Fruit fly (Drosophila melanogaster) whole organism, embryonic: ENCODE results near the gene Mur2B.
A peak's percentile ranks its signal among the peaks of the same experiment; 100 is the strongest.

Experiments
- Atf6 ChIP-seq: fragments of 200-800 bp; sonication (Bioruptor generic); IDR thresholded peaks from 2 replicates; pipeline ENCODE4 v1.3.6; 2022; ENCODE audit warnings: missing biosample characterization, missing genetic modification characterization
- C15 ChIP-seq: fragments of 200-800 bp; sonication (Bioruptor generic); IDR thresholded peaks from 3 replicates; pipeline ENCODE4 v1.3.6; 2022; ENCODE audit warnings: missing biosample characterization, missing genetic modification characterization
- CG10565 ChIP-seq: fragments of 200-800 bp; sonication (Bioruptor generic); optimal IDR thresholded peaks from 3 replicates; lab custom pipeline; 2016; ENCODE audit warnings: missing biosample characterization, mild to moderate bottlenecking, missing genetic modification characterization
- CG11247 ChIP-seq: fragments of 200-800 bp; sonication (Bioruptor generic); IDR thresholded peaks from 2 replicates; pipeline ENCODE4 v1.3.6; 2022; ENCODE audit warnings: missing biosample characterization, missing genetic modification characterization
- CG12071 ChIP-seq: fragments of 200-800 bp; sonication (Bioruptor generic); optimal IDR thresholded peaks from 3 replicates; lab custom pipeline; 2018; ENCODE audit warnings: missing biosample characterization, mild to moderate bottlenecking, missing genetic modification characterization
- CG12104 ChIP-seq: fragments of 200-800 bp; sonication (Bioruptor generic); optimal IDR thresholded peaks from 3 replicates; lab custom pipeline; 2016; ENCODE audit warnings: missing biosample characterization, missing genetic modification characterization
- CG15073 ChIP-seq: fragments of 200-800 bp; sonication (Bioruptor generic); optimal IDR thresholded peaks from 2 replicates; lab custom pipeline; 2016; ENCODE audit warnings: missing biosample characterization, missing genetic modification characterization
- CG1602 ChIP-seq: fragments of 200-800 bp; sonication (Bioruptor generic); optimal IDR thresholded peaks from 3 replicates; lab custom pipeline; 2016; ENCODE audit warnings: missing biosample characterization, missing genetic modification characterization
- CG17802 ChIP-seq: fragments of 200-800 bp; sonication (Bioruptor generic); optimal IDR thresholded peaks from 2 replicates; lab custom pipeline; 2018; ENCODE audit warnings: missing biosample characterization, mild to moderate bottlenecking, missing genetic modification characterization, moderate library complexity
- CG2116 ChIP-seq: fragments of 200-800 bp; sonication (Bioruptor generic); optimal IDR thresholded peaks from 3 replicates; lab custom pipeline; 2018; ENCODE audit warnings: missing biosample characterization, mild to moderate bottlenecking, missing genetic modification characterization
- CG2199 ChIP-seq: fragments of 200-800 bp; sonication (Bioruptor generic); IDR thresholded peaks from 3 replicates; pipeline ENCODE4 v1.3.6; 2022; ENCODE audit warnings: missing biosample characterization, missing genetic modification characterization
- CG3281 ChIP-seq: fragments of 200-800 bp; sonication (Bioruptor generic); optimal IDR thresholded peaks from 3 replicates; lab custom pipeline; 2017; ENCODE audit warnings: missing biosample characterization, mild to moderate bottlenecking, missing genetic modification characterization
- CG34422 ChIP-seq: fragments of 200-800 bp; sonication (Bioruptor generic); IDR thresholded peaks from 3 replicates; pipeline ENCODE4 v1.3.6; 2022; ENCODE audit warnings: missing biosample characterization, missing genetic modification characterization
- CG43689 ChIP-seq: fragments of 200-800 bp; sonication (Bioruptor generic); IDR thresholded peaks from 2 replicates; pipeline ENCODE4 v1.3.6; 2022; ENCODE audit warnings: missing biosample characterization, missing genetic modification characterization
- CG4617 ChIP-seq: fragments of 200-800 bp; sonication (Bioruptor generic); optimal IDR thresholded peaks from 3 replicates; lab custom pipeline; 2016; ENCODE audit warnings: missing biosample characterization, missing genetic modification characterization, borderline replicate concordance
- CG5953 ChIP-seq: fragments of 200-800 bp; sonication (Bioruptor generic); IDR thresholded peaks from 2 replicates; pipeline ENCODE4 v1.3.6; 2022; ENCODE audit warnings: missing biosample characterization, missing genetic modification characterization
- CG7928 ChIP-seq: fragments of 200-800 bp; sonication (Bioruptor generic); optimal IDR thresholded peaks from 2 replicates; lab custom pipeline; 2017; ENCODE audit warnings: missing biosample characterization, mild to moderate bottlenecking, missing genetic modification characterization
- CG9727 ChIP-seq: fragments of 200-800 bp; sonication (Bioruptor generic); optimal IDR thresholded peaks from 3 replicates; lab custom pipeline; 2017; ENCODE audit warnings: missing biosample characterization, mild to moderate bottlenecking, missing genetic modification characterization
- D19B ChIP-seq: fragments of 200-800 bp; sonication (Bioruptor generic); optimal IDR thresholded peaks from 2 replicates; lab custom pipeline; 2017; ENCODE audit warnings: missing biosample characterization, mild to moderate bottlenecking, missing genetic modification characterization
- Dad ChIP-seq: fragments of 200-800 bp; sonication (Bioruptor generic); optimal IDR thresholded peaks from 3 replicates; lab custom pipeline; 2016; ENCODE audit warnings: missing biosample characterization, missing genetic modification characterization
- Dbx ChIP-seq: fragments of 200-800 bp; sonication (Bioruptor generic); IDR thresholded peaks from 3 replicates; pipeline ENCODE4 v1.3.6; 2022; ENCODE audit warnings: missing biosample characterization, missing genetic modification characterization
- Deaf1 ChIP-seq: fragments of 200-800 bp; optimal IDR thresholded peaks from 3 replicates; lab custom pipeline; 2019; ENCODE audit warnings: missing biosample characterization, mild to moderate bottlenecking, missing genetic modification characterization, moderate library complexity
- Elba2 ChIP-seq: fragments of 200-800 bp; sonication (Bioruptor generic); optimal IDR thresholded peaks from 3 replicates; lab custom pipeline; 2016; ENCODE audit warnings: missing biosample characterization, missing genetic modification characterization
- GATAe ChIP-seq: fragments of 200-800 bp; sonication (Bioruptor generic); conservative IDR thresholded peaks from 2 replicates; pipeline ENCODE4 v1.3.6; 2022; ENCODE audit warnings: missing biosample characterization, missing genetic modification characterization
- Meics ChIP-seq: fragments of 200-800 bp; sonication (Bioruptor generic); optimal IDR thresholded peaks from 2 replicates; lab custom pipeline; 2017; ENCODE audit warnings: missing biosample characterization, mild to moderate bottlenecking, missing genetic modification characterization
- NK7.1 ChIP-seq: fragments of 200-800 bp; sonication (Bioruptor generic); optimal IDR thresholded peaks from 3 replicates; lab custom pipeline; 2016; ENCODE audit warnings: missing biosample characterization, missing genetic modification characterization
- NfI ChIP-seq: fragments of 200-800 bp; sonication (Bioruptor generic); optimal IDR thresholded peaks from 3 replicates; lab custom pipeline; 2018; ENCODE audit warnings: missing biosample characterization, mild to moderate bottlenecking, missing genetic modification characterization, moderate library complexity
- Sox100B ChIP-seq: fragments of 200-800 bp; sonication (Bioruptor generic); optimal IDR thresholded peaks from 3 replicates; lab custom pipeline; 2018; ENCODE audit warnings: missing biosample characterization, mild to moderate bottlenecking, missing genetic modification characterization
- Tbp ChIP-seq: fragments of >200 bp; optimal IDR thresholded peaks from 2 replicates; lab custom pipeline; 2018; ENCODE audit warnings: missing biosample characterization, missing genetic modification characterization
- abd-A ChIP-seq: fragments of 200-800 bp; sonication (Bioruptor generic); optimal IDR thresholded peaks from 3 replicates; lab custom pipeline; 2019; ENCODE audit warnings: missing biosample characterization, mild to moderate bottlenecking, missing genetic modification characterization, moderate library complexity
- amos ChIP-seq: fragments of 200-800 bp; sonication (Bioruptor generic); IDR thresholded peaks from 2 replicates; pipeline ENCODE4 v1.3.6; 2022; ENCODE audit warnings: missing biosample characterization, missing genetic modification characterization; ENCODE audit not compliant: partially characterized antibody
- ash1 ChIP-seq: fragments of 200-800 bp; sonication (Bioruptor generic); optimal IDR thresholded peaks from 2 replicates; lab custom pipeline; 2018; ENCODE audit warnings: missing biosample characterization, mild to moderate bottlenecking, missing genetic modification characterization
- az2 ChIP-seq: fragments of 200-800 bp; sonication (Bioruptor generic); optimal IDR thresholded peaks from 3 replicates; lab custom pipeline; 2016; ENCODE audit warnings: missing biosample characterization, missing genetic modification characterization
- br ChIP-seq: fragments of >200 bp; optimal IDR thresholded peaks from 2 replicates; lab custom pipeline; 2017
- cas ChIP-seq: fragments of 200-800 bp; sonication (Bioruptor generic); IDR thresholded peaks from 2 replicates; pipeline ENCODE4 v1.3.6; 2022; ENCODE audit warnings: missing biosample characterization, missing genetic modification characterization
- chif ChIP-seq, 2 experiments: fragments of 200-800 bp; sonication (Bioruptor generic); optimal IDR thresholded peaks; 3 replicates each; lab custom pipeline; 2016; ENCODE audit warnings: missing biosample characterization in 2 of 2, missing genetic modification characterization in 2 of 2
- crol ChIP-seq: fragments of 200-800 bp; sonication (Bioruptor generic); IDR thresholded peaks from 2 replicates; pipeline ENCODE4 v1.3.6; 2022; ENCODE audit warnings: missing biosample characterization, missing genetic modification characterization
- cwo ChIP-seq: fragments of 200-800 bp; sonication (Bioruptor generic); optimal IDR thresholded peaks from 3 replicates; lab custom pipeline; 2017; ENCODE audit warnings: missing biosample characterization, missing genetic modification characterization, mild to moderate bottlenecking, moderate library complexity, missing genetic modification reagents
- exex ChIP-seq: fragments of 200-800 bp; sonication (Bioruptor generic); optimal IDR thresholded peaks from 4 replicates; lab custom pipeline; 2018; ENCODE audit warnings: missing biosample characterization, mild to moderate bottlenecking, missing genetic modification characterization, moderate library complexity
- eyg ChIP-seq: fragments of 200-800 bp; sonication (Bioruptor generic); optimal IDR thresholded peaks from 3 replicates; lab custom pipeline; 2016; ENCODE audit warnings: missing biosample characterization, missing genetic modification characterization
- hkb ChIP-seq, 2 experiments: fragments of 200-800 bp in 1 of 2; fragments of >200 bp in 1 of 2; sonication (Bioruptor generic) in 1 of 2; IDR thresholded peaks in 1 of 2; optimal IDR thresholded peaks in 1 of 2; 2 replicates each; pipeline versions ENCODE4 v1.3.6 to Lab custom; 2017 to 2022; ENCODE audit warnings: missing biosample characterization in 1 of 2, missing genetic modification characterization in 1 of 2
- hth ChIP-seq: fragments of >200 bp; optimal IDR thresholded peaks from 2 replicates; lab custom pipeline; 2017; ENCODE audit warnings: inconsistent platforms
- inv ChIP-seq: fragments of 200-800 bp; sonication (Bioruptor generic); IDR thresholded peaks from 2 replicates; pipeline ENCODE4 v1.3.6; 2022; ENCODE audit warnings: missing biosample characterization, missing genetic modification characterization; ENCODE audit not compliant: partially characterized antibody
- repo ChIP-seq: fragments of 200-800 bp; sonication (Bioruptor generic); optimal IDR thresholded peaks from 2 replicates; lab custom pipeline; 2016; ENCODE audit warnings: missing biosample characterization, missing genetic modification characterization
- so ChIP-seq: fragments of 200-800 bp; sonication (Bioruptor generic); IDR thresholded peaks from 3 replicates; pipeline ENCODE4 v1.3.6; 2022; ENCODE audit warnings: missing biosample characterization, missing genetic modification characterization
- sob ChIP-seq: fragments of 200-800 bp; sonication (Bioruptor generic); IDR thresholded peaks from 2 replicates; pipeline ENCODE4 v1.3.6; 2022; ENCODE audit warnings: missing biosample characterization, missing genetic modification characterization
- stc ChIP-seq: fragments of 200-800 bp; sonication (Bioruptor generic); IDR thresholded peaks from 2 replicates; pipeline ENCODE4 v1.3.6; 2022; ENCODE audit warnings: missing biosample characterization, missing genetic modification characterization
- ttk ChIP-seq: fragments of 200-800 bp; sonication (Bioruptor generic); IDR thresholded peaks from 2 replicates; pipeline ENCODE4 v2.1.2; 2022; ENCODE audit warnings: missing biosample characterization, missing genetic modification characterization
- unpg ChIP-seq: fragments of 200-800 bp; sonication (Bioruptor generic); optimal IDR thresholded peaks from 3 replicates; lab custom pipeline; 2018; ENCODE audit warnings: missing biosample characterization, mild to moderate bottlenecking, missing genetic modification characterization, moderate library complexity
- zen2 ChIP-seq: fragments of 200-800 bp; sonication (Bioruptor generic); IDR thresholded peaks from 3 replicates; pipeline ENCODE4 v1.3.6; 2022; ENCODE audit warnings: missing biosample characterization, missing genetic modification characterization; ENCODE audit not compliant: partially characterized antibody

The Mur2B gene

DNA sequence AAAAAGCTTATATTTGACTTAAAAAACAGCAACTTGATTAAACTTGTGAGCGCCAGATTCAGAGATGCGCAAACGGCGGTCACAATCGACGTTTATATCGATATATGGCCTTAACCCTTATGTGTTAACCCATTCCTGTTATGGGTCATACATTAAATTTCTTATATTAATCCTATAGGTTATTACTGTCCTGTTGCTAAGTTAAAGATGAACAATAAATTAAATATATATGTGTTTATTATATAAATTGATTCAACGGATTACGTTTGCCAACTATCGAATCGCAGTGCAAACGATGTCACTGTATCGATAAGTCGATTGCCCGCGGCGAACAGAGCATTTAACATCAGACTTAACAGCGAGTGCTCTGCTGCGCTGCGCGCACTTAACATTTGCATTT, 626 bp upstream of the Mur2B start, which contains the start of the genes CG3740 and hfw (continued):
- TF ChIP-seq Sox100B (no peak), ttk (peak; percentile 71), amos (GFP tag; lab: Robert Waterston, UW) (peak; percentile 84), Dad (GFP tag; lab: Kevin White, UChicago) (no peak), CG43689 (no peak), CG11247 (GFP tag; lab: Robert Waterston, UW) (peak; percentile 75), az2 (peak; percentile 63), CG7928 (GFP tag; lab: Kevin White, UChicago) (no peak), CG2116 (GFP tag; lab: Kevin White, UChicago) (peak; percentile 71), CG15073 (no peak), CG5953 (peak; percentile 55; the same call in 1 of the 2 replicates), abd-A (tag; lab: Kevin White, UChicago) (no peak), CG1602 (GFP tag; lab: Kevin White, UChicago) (peak; percentile 77), Meics (peak; percentile 60), eyg (GFP tag; lab: Kevin White, UChicago) (no peak), D19B (peak; percentile 12), NfI (GFP tag; lab: Kevin White, UChicago) (peak; percentile 68), CG2199 (0 out of 3 replicates have a peak, but pooled peaks have one; percentile 34), unpg (GFP tag; lab: Kevin White, UChicago) (peak; percentile 75), so (GFP tag; lab: Robert Waterston, UW) (peak; percentile 20; the same call in 1 of the 3 replicates), Dbx (GFP tag; lab: Robert Waterston, UW) (peak; percentile 82), hkb (optimal IDR thresholded peaks at IDR 0.05; lab: Kevin White, UChicago) (no peak), hkb (GFP tag; IDR thresholded peaks at IDR 0.05; lab: Robert Waterston, UW) (peak; percentile 46; the same call in 1 of the 2 replicates), Elba2 (GFP tag; lab: Kevin White, UChicago) (peak; percentile 31), CG10565 (no peak), cas (no peak), exex (tag; lab: Kevin White, UChicago) (no peak), CG3281 (peak; percentile 50), crol (GFP tag; lab: Robert Waterston, UW) (no peak), CG17802 (tag; lab: Kevin White, UChicago) (no peak), CG4617 (GFP tag; lab: Kevin White, UChicago) (peak; percentile 8), inv (GFP tag; lab: Robert Waterston, UW) (peak; percentile 93), Deaf1 (tag; lab: Kevin White, UChicago) (peak; percentile 28), CG12071 (GFP tag; lab: Kevin White, UChicago) (no peak), repo (GFP tag; lab: Kevin White, UChicago) (no peak), CG12104 (GFP tag; lab: Kevin White, UChicago) (peak; percentile 26), cwo (GFP tag; lab: Kevin White, UChicago) (peak; percentile 27), hth (no peak), Atf6 (GFP tag; lab: Robert Waterston, UW) (peak; percentile 64; the same call in 1 of the 2 replicates), CG34422 (GFP tag; lab: Robert Waterston, UW) (peak; percentile 75; the same call in 2 of the 3 replicates), NK7.1 (GFP tag; lab: Kevin White, UChicago) (no peak), chif (GFP tag; optimal IDR thresholded peaks at IDR 0.05; lab: Kevin White, UChicago) (peak in 1 of 2 experiments; percentile 10), sob (GFP tag; lab: Robert Waterston, UW) (peak; percentile 82), br (no peak), GATAe (GFP tag; lab: Robert Waterston, UW) (peak; percentile 43; the same call in 1 of the 2 replicates), stc (GFP tag; lab: Robert Waterston, UW) (0 out of 2 replicates have a peak, but pooled peaks have one; percentile 44), Tbp (no peak), ash1 (GFP tag; lab: Kevin White, UChicago) (no peak), zen2 (GFP tag; lab: Robert Waterston, UW) (peak; percentile 72; the same call in 1 of the 3 replicates), CG9727 (GFP tag; lab: Kevin White, UChicago) (peak; percentile 54), C15 (peak; percentile 23; the same call in 1 of the 3 replicates)
